Fruit fly (Drosophila melanogaster) whole organism, embryonic: ENCODE data around the gene asp.

Experiments
- CG10267 ChIP-seq: fragments of 200-800 bp; sonication (Bioruptor generic); optimal IDR thresholded peaks from 2 replicates; lab custom pipeline; 2018; ENCODE audit warnings: missing biosample characterization, mild to moderate bottlenecking, missing genetic modification characterization, moderate library complexity
- CG14014 ChIP-seq: fragments of 200-800 bp; sonication (Bioruptor generic); IDR thresholded peaks from 2 replicates; pipeline ENCODE4 v1.3.6; 2022; ENCODE audit warnings: missing biosample characterization, missing genetic modification characterization
- CG17829 ChIP-seq: fragments of 200-800 bp; optimal IDR thresholded peaks from 2 replicates; lab custom pipeline; 2019; ENCODE audit warnings: missing biosample characterization, mild to moderate bottlenecking, missing genetic modification characterization, moderate library complexity
- CG18619 ChIP-seq: fragments of 200-800 bp; sonication (Bioruptor generic); optimal IDR thresholded peaks from 3 replicates; lab custom pipeline; 2017; ENCODE audit warnings: missing biosample characterization, mild to moderate bottlenecking, missing genetic modification characterization
- CG2116 ChIP-seq: fragments of 200-800 bp; sonication (Bioruptor generic); optimal IDR thresholded peaks from 3 replicates; lab custom pipeline; 2018; ENCODE audit warnings: missing biosample characterization, mild to moderate bottlenecking, missing genetic modification characterization
- CG2129 ChIP-seq: fragments of 200-800 bp; sonication (Bioruptor generic); IDR thresholded peaks from 2 replicates; pipeline ENCODE4 v1.3.6; 2022; ENCODE audit warnings: missing biosample characterization, missing genetic modification characterization; ENCODE audit not compliant: partially characterized antibody
- CG2678 ChIP-seq: fragments of 200-800 bp; sonication (Bioruptor generic); optimal IDR thresholded peaks from 3 replicates; lab custom pipeline; 2019; ENCODE audit warnings: missing biosample characterization, mild to moderate bottlenecking, missing genetic modification characterization, moderate library complexity
- CG30403 ChIP-seq: fragments of 200-800 bp; sonication (Bioruptor generic); optimal IDR thresholded peaks from 3 replicates; lab custom pipeline; 2016; ENCODE audit warnings: missing biosample characterization, missing genetic modification characterization
- CG32772 ChIP-seq: fragments of 200-800 bp; sonication (Bioruptor generic); IDR thresholded peaks from 2 replicates; pipeline ENCODE4 v1.3.6; 2022; ENCODE audit warnings: missing biosample characterization, missing genetic modification characterization
- CG34224 ChIP-seq: fragments of 200-800 bp; sonication (Bioruptor generic); IDR thresholded peaks from 3 replicates; pipeline ENCODE4 v1.3.6; 2022; ENCODE audit warnings: missing biosample characterization, missing genetic modification characterization; ENCODE audit not compliant: partially characterized antibody
- CG4730 ChIP-seq: fragments of 200-800 bp; sonication (Bioruptor generic); IDR thresholded peaks from 2 replicates; pipeline ENCODE4 v1.3.6; 2022; ENCODE audit warnings: missing biosample characterization, missing genetic modification characterization
- CG6791 ChIP-seq: fragments of 200-800 bp; sonication (Bioruptor generic); IDR thresholded peaks from 3 replicates; pipeline ENCODE4 v1.3.6; 2022; ENCODE audit warnings: missing biosample characterization, missing genetic modification characterization; ENCODE audit not compliant: partially characterized antibody
- CG7786 ChIP-seq: fragments of 200-800 bp; sonication (Bioruptor generic); optimal IDR thresholded peaks from 2 replicates; lab custom pipeline; 2016; ENCODE audit warnings: missing biosample characterization, missing genetic modification characterization
- CG7839 ChIP-seq: fragments of 200-800 bp; sonication (Bioruptor generic); optimal IDR thresholded peaks from 3 replicates; lab custom pipeline; 2018; ENCODE audit warnings: missing biosample characterization, mild to moderate bottlenecking, missing genetic modification characterization, moderate library complexity
- CG9609 ChIP-seq: fragments of 200-800 bp; sonication (Bioruptor generic); optimal IDR thresholded peaks from 3 replicates; lab custom pipeline; 2016; ENCODE audit warnings: missing biosample characterization, missing genetic modification characterization
- CG9797 ChIP-seq: fragments of 200-800 bp; sonication (Bioruptor generic); optimal IDR thresholded peaks from 3 replicates; lab custom pipeline; 2018; ENCODE audit warnings: missing biosample characterization, mild to moderate bottlenecking, missing genetic modification characterization
- CG9932 ChIP-seq: fragments of 200-800 bp; sonication (Bioruptor generic); IDR thresholded peaks from 2 replicates; pipeline ENCODE4 v1.3.6; 2022; ENCODE audit warnings: missing biosample characterization, missing genetic modification characterization
- CHES-1-like ChIP-seq: fragments of 200-800 bp; sonication (Bioruptor generic); optimal IDR thresholded peaks from 2 replicates; lab custom pipeline; 2016; ENCODE audit warnings: missing biosample characterization, missing genetic modification characterization
- CTCF ChIP-seq: fragments of 200-800 bp; sonication (Bioruptor generic); optimal IDR thresholded peaks from 2 replicates; lab custom pipeline; 2017; ENCODE audit warnings: missing biosample characterization, mild to moderate bottlenecking, missing genetic modification characterization, moderate library complexity
- Dll ChIP-seq: fragments of 200-800 bp; sonication (Bioruptor generic); IDR thresholded peaks from 4 replicates; pipeline ENCODE4 v1.3.6; 2022; ENCODE audit warnings: missing biosample characterization, missing genetic modification characterization; ENCODE audit not compliant: partially characterized antibody
- Doc3 ChIP-seq: fragments of 200-800 bp; sonication (Bioruptor generic); IDR thresholded peaks from 3 replicates; pipeline ENCODE4 v1.3.6; 2022; ENCODE audit warnings: missing biosample characterization, missing genetic modification characterization; ENCODE audit not compliant: partially characterized antibody
- Dp ChIP-seq: fragments of 200-800 bp; sonication (Bioruptor generic); optimal IDR thresholded peaks from 2 replicates; lab custom pipeline; 2018; ENCODE audit warnings: missing biosample characterization, mild to moderate bottlenecking, missing genetic modification characterization, moderate library complexity
- Drgx ChIP-seq: fragments of 200-800 bp; sonication (Bioruptor generic); IDR thresholded peaks from 2 replicates; pipeline ENCODE4 v1.3.6; 2022; ENCODE audit warnings: missing biosample characterization, missing genetic modification characterization
- Elba2 ChIP-seq: fragments of 200-800 bp; sonication (Bioruptor generic); optimal IDR thresholded peaks from 3 replicates; lab custom pipeline; 2016; ENCODE audit warnings: missing biosample characterization, missing genetic modification characterization
- HmgZ ChIP-seq: fragments of 200-800 bp; sonication (Bioruptor generic); optimal IDR thresholded peaks from 2 replicates; lab custom pipeline; 2018; ENCODE audit warnings: missing biosample characterization, mild to moderate bottlenecking, missing genetic modification characterization
- Hr3 ChIP-seq: fragments of 200-800 bp; sonication (Bioruptor generic); optimal IDR thresholded peaks from 3 replicates; lab custom pipeline; 2016; ENCODE audit warnings: missing biosample characterization, missing genetic modification characterization
- MBD-R2 ChIP-seq: fragments of 200-800 bp; sonication (Bioruptor generic); IDR thresholded peaks from 2 replicates; pipeline ENCODE4 v1.3.6; 2022; ENCODE audit warnings: missing biosample characterization, missing genetic modification characterization
- Scr ChIP-seq: fragments of 200-800 bp; sonication (Bioruptor generic); IDR thresholded peaks from 2 replicates; pipeline ENCODE4 v1.3.6; 2022; ENCODE audit warnings: missing biosample characterization, missing genetic modification characterization; ENCODE audit not compliant: partially characterized antibody
- Sry-δ ChIP-seq: fragments of 200-800 bp; sonication (Bioruptor generic); optimal IDR thresholded peaks from 2 replicates; lab custom pipeline; 2016; ENCODE audit warnings: missing biosample characterization, missing genetic modification characterization
- Stat92E ChIP-seq, 3 experiments: fragments of >200 bp in 2 of 3; fragments of 200-800 bp in 1 of 3; sonication (Bioruptor generic) in 1 of 3; optimal IDR thresholded peaks; 2 replicates each; lab custom pipeline; 2017 to 2019; ENCODE audit warnings: missing biosample characterization in 3 of 3, missing genetic modification characterization in 3 of 3, mild to moderate bottlenecking in 1 of 3, moderate library complexity in 1 of 3
- abd-A ChIP-seq: fragments of 200-800 bp; sonication (Bioruptor generic); optimal IDR thresholded peaks from 3 replicates; lab custom pipeline; 2019; ENCODE audit warnings: missing biosample characterization, mild to moderate bottlenecking, missing genetic modification characterization, moderate library complexity
- ac ChIP-seq: fragments of 200-800 bp; sonication (Bioruptor generic); optimal IDR thresholded peaks from 3 replicates; lab custom pipeline; 2017; ENCODE audit warnings: missing biosample characterization, mild to moderate bottlenecking, missing genetic modification characterization
- ap ChIP-seq: fragments of 200-800 bp; sonication (Bioruptor generic); IDR thresholded peaks from 2 replicates; pipeline ENCODE4 v1.3.6; 2022; ENCODE audit warnings: missing biosample characterization, missing genetic modification characterization
- ato ChIP-seq: fragments of 200-800 bp; sonication (Bioruptor generic); IDR thresholded peaks from 2 replicates; pipeline ENCODE4 v1.3.6; 2022; ENCODE audit warnings: missing biosample characterization, missing genetic modification characterization; ENCODE audit not compliant: partially characterized antibody
- bbx ChIP-seq: fragments of 200-800 bp; sonication (Bioruptor generic); IDR thresholded peaks from 2 replicates; pipeline ENCODE4 v1.3.6; 2022; ENCODE audit warnings: missing biosample characterization, missing genetic modification characterization; ENCODE audit not compliant: partially characterized antibody
- chinmo ChIP-seq: fragments of 200-800 bp; sonication (Bioruptor generic); IDR thresholded peaks from 4 replicates; pipeline ENCODE4 v1.3.6; 2022; ENCODE audit warnings: missing biosample characterization, missing genetic modification characterization; ENCODE audit not compliant: partially characterized antibody
- dati ChIP-seq: fragments of 200-800 bp; sonication (Bioruptor generic); IDR thresholded peaks from 2 replicates; pipeline ENCODE4 v1.3.6; 2022; ENCODE audit warnings: missing biosample characterization, missing genetic modification characterization
- gcm ChIP-seq: fragments of 200-800 bp; sonication (Bioruptor generic); optimal IDR thresholded peaks from 2 replicates; lab custom pipeline; 2019; ENCODE audit warnings: missing biosample characterization, mild to moderate bottlenecking, missing genetic modification characterization, moderate library complexity
- hbn ChIP-seq: fragments of 200-800 bp; sonication (Bioruptor generic); IDR thresholded peaks from 2 replicates; pipeline ENCODE4 v1.3.6; 2022; ENCODE audit warnings: missing biosample characterization, missing genetic modification characterization; ENCODE audit not compliant: partially characterized antibody
- inv ChIP-seq: fragments of 200-800 bp; sonication (Bioruptor generic); IDR thresholded peaks from 2 replicates; pipeline ENCODE4 v1.3.6; 2022; ENCODE audit warnings: missing biosample characterization, missing genetic modification characterization; ENCODE audit not compliant: partially characterized antibody
- jumu ChIP-seq: fragments of 200-800 bp; sonication (Bioruptor generic); optimal IDR thresholded peaks from 3 replicates; lab custom pipeline; 2016; ENCODE audit warnings: missing biosample characterization, missing genetic modification characterization
- knrl ChIP-seq: fragments of 200-800 bp; sonication (Bioruptor generic); IDR thresholded peaks from 3 replicates; pipeline ENCODE4 v1.3.6; 2022; ENCODE audit warnings: missing biosample characterization, missing genetic modification characterization; ENCODE audit not compliant: partially characterized antibody
- nerfin-2 ChIP-seq: fragments of 200-800 bp; sonication (Bioruptor generic); IDR thresholded peaks from 2 replicates; pipeline ENCODE4 v1.3.6; 2022; ENCODE audit warnings: missing biosample characterization, missing genetic modification characterization; ENCODE audit not compliant: partially characterized antibody
- nmo ChIP-seq: fragments of 200-800 bp; sonication (Bioruptor generic); optimal IDR thresholded peaks from 2 replicates; lab custom pipeline; 2018; ENCODE audit warnings: missing biosample characterization, mild to moderate bottlenecking, missing genetic modification characterization, moderate library complexity
- slbo ChIP-seq: fragments of 200-800 bp; sonication (Bioruptor generic); IDR thresholded peaks from 2 replicates; pipeline ENCODE4 v1.3.6; 2022; ENCODE audit warnings: missing biosample characterization, missing genetic modification characterization
- tna ChIP-seq: fragments of 200-800 bp; sonication (Bioruptor generic); IDR thresholded peaks from 2 replicates; pipeline ENCODE4 v1.3.6; 2022; ENCODE audit warnings: missing biosample characterization, missing genetic modification characterization; ENCODE audit not compliant: partially characterized antibody
- vvl ChIP-seq: fragments of 200-800 bp; sonication (Bioruptor generic); IDR thresholded peaks from 2 replicates; pipeline ENCODE4 v1.3.6; 2022; ENCODE audit warnings: missing biosample characterization, missing genetic modification characterization
- zen2 ChIP-seq: fragments of 200-800 bp; sonication (Bioruptor generic); IDR thresholded peaks from 3 replicates; pipeline ENCODE4 v1.3.6; 2022; ENCODE audit warnings: missing biosample characterization, missing genetic modification characterization; ENCODE audit not compliant: partially characterized antibody
- zf30C ChIP-seq: fragments of 200-800 bp; sonication (Bioruptor generic); optimal IDR thresholded peaks from 3 replicates; lab custom pipeline; 2018; ENCODE audit warnings: missing biosample characterization, mild to moderate bottlenecking, missing genetic modification characterization

asp gene

DNA sequence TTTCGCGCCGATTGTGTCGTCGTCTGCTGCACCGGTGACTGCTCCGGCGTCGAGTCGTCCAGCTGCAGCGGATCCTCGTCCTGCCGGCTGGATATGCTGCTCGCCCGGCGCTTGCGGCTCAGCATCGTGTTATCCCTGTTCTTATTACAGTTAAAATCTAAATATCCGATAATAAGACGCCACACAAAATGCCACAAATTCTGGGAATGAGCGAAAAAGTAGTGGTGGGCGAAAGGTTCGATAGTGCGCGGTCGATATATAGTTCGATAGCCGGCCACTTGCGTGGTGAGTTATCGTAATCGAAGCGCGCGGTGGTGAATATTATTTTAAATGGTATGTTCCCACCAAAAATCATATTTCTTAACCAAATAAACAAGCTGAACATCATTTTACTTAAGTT, 51.4 kb downstream of the asp start, which contains the start of gene polybromo (continued):
- TF ChIP-seq Scr (GFP tag; lab: Robert Waterston, UW) (peak; percentile 90), CHES-1-like (peak; percentile 1), CG32772 (GFP tag; lab: Robert Waterston, UW) (no peak), Dll (GFP tag; lab: Robert Waterston, UW) (peak; percentile 91), CG17829 (tag; lab: Kevin White, UChicago) (peak; percentile 37), ac (GFP tag; lab: Kevin White, UChicago) (no peak), jumu (GFP tag; lab: Kevin White, UChicago) (peak; percentile 30), CG34224 (GFP tag; lab: Robert Waterston, UW) (peak; percentile 89), hbn (GFP tag; lab: Robert Waterston, UW) (peak; percentile 81), zf30C (GFP tag; lab: Kevin White, UChicago) (no peak), CG9609 (GFP tag; lab: Kevin White, UChicago) (no peak), zen2 (GFP tag; lab: Robert Waterston, UW) (peak; percentile 86), slbo (GFP tag; lab: Robert Waterston, UW) (peak; percentile 30; the same call in 1 of the 2 replicates), CG4730 (no peak), knrl (GFP tag; lab: Robert Waterston, UW) (peak; percentile 83), HmgZ (tag; lab: Kevin White, UChicago) (peak; percentile 0), CG2129 (peak; percentile 64), vvl (GFP tag; lab: Robert Waterston, UW) (peak; percentile 33), Doc3 (GFP tag; lab: Robert Waterston, UW) (peak; percentile 87), chinmo (peak; percentile 93), nmo (GFP tag; lab: Kevin White, UChicago) (peak; percentile 30), CG7786 (GFP tag; lab: Kevin White, UChicago) (no peak), nerfin-2 (GFP tag; lab: Robert Waterston, UW) (peak; percentile 88), inv (peak; percentile 69), CG18619 (no peak), CG2116 (GFP tag; lab: Kevin White, UChicago) (peak; percentile 43), Hr3 (GFP tag; lab: Kevin White, UChicago) (no peak), Elba2 (GFP tag; lab: Kevin White, UChicago) (peak; percentile 32), ap (GFP tag; lab: Robert Waterston, UW) (no peak), tna (GFP tag; lab: Robert Waterston, UW) (peak; percentile 78), Drgx (no peak), abd-A (tag; lab: Kevin White, UChicago) (no peak), CTCF (peak; percentile 21), gcm (no peak), MBD-R2 (GFP tag; lab: Robert Waterston, UW) (peak; percentile 88), Sry-δ (GFP tag; lab: Kevin White, UChicago) (peak; percentile 97), dati (GFP tag; lab: Robert Waterston, UW) (no peak), Dp (GFP tag; lab: Kevin White, UChicago) (peak; percentile 90), CG9797 (GFP tag; lab: Kevin White, UChicago) (peak; percentile 41), CG6791 (GFP tag; lab: Robert Waterston, UW) (peak; percentile 93), CG7839 (tag; lab: Kevin White, UChicago) (no peak), Stat92E (GFP tag; optimal IDR thresholded peaks at IDR 0.05; lab: Kevin White, UChicago) (peak in 1 of 3 experiments; percentile 70), CG9932 (GFP tag; lab: Robert Waterston, UW) (peak; percentile 36; the same call in 1 of the 2 replicates), CG10267 (tag; lab: Kevin White, UChicago) (peak; percentile 12), ato (GFP tag; lab: Robert Waterston, UW) (peak; percentile 84), CG30403 (GFP tag; lab: Kevin White, UChicago) (peak; percentile 17), CG2678 (tag; lab: Kevin White, UChicago) (no peak), CG14014 (GFP tag; lab: Robert Waterston, UW) (no peak), bbx (GFP tag; lab: Robert Waterston, UW) (peak; percentile 92)
